Fruit fly (Drosophila melanogaster) whole organism: ENCODE results near the gene lobo.
"Not testable (repeated sequence)": the region's sequence is repeated elsewhere in the genome, so short reads cannot be mapped to it uniquely, and the experiment has no call there.

ENCODE experiments used
- CG8478 ChIP-seq: fragments of >200 bp; optimal IDR thresholded peaks from 2 replicates; lab custom pipeline; 2018; ENCODE audit warnings: inconsistent platforms
- Dll ChIP-seq: fragments of >200 bp; optimal IDR thresholded peaks from 2 replicates; lab custom pipeline; 2017
- EcR ChIP-seq, 2 experiments: fragments of >200 bp; optimal IDR thresholded peaks; 2 replicates each; lab custom pipeline; 2017; ENCODE audit warnings: missing biosample characterization in 2 of 2, missing genetic modification characterization in 2 of 2, missing genetic modification reagents in 2 of 2
- psq ChIP-seq: fragments of >200 bp; optimal IDR thresholded peaks from 2 replicates; lab custom pipeline; 2017
- usp ChIP-seq: fragments of >200 bp; optimal IDR thresholded peaks from 2 replicates; lab custom pipeline; 2017; ENCODE audit warnings: missing biosample characterization, missing genetic modification characterization, mixed read lengths

dm6 chr3R:25123262-25123661 is 70.3 kb downstream of the lobo start, which contains the start of gene vig2:
- not testable (repeated sequence) for TF ChIP-seq Dll (lab: Kevin White, UChicago); psq (lab: Kevin White, UChicago); CG8478; usp (GFP tag; lab: Kevin White, UChicago); EcR (GFP tag; optimal IDR thresholded peaks at IDR 0.05; lab: Kevin White, UChicago)
